Fruit fly (Drosophila melanogaster) whole organism, pupa: ENCODE data around the gene CG5191.

Source experiments
- CG10348 ChIP-seq: fragments of 200-800 bp; sonication (Bioruptor generic); IDR thresholded peaks from 2 replicates; pipeline ENCODE4 v1.3.6; 2022; ENCODE audit warnings: missing biosample characterization, missing genetic modification characterization
- CG13204 ChIP-seq: fragments of 200-800 bp; sonication (Bioruptor generic); optimal IDR thresholded peaks from 2 replicates; lab custom pipeline; 2018; ENCODE audit warnings: missing biosample characterization, mild to moderate bottlenecking, missing genetic modification characterization, moderate library complexity
- CG14655 ChIP-seq: fragments of 200-800 bp; sonication (Bioruptor generic); optimal IDR thresholded peaks from 3 replicates; lab custom pipeline; 2017; ENCODE audit warnings: mild to moderate bottlenecking, missing biosample characterization, missing genetic modification reagents, missing genetic modification characterization
- CG15710 ChIP-seq: fragments of 200-800 bp; sonication (Bioruptor generic); optimal IDR thresholded peaks from 2 replicates; lab custom pipeline; 2018; ENCODE audit warnings: missing biosample characterization, mild to moderate bottlenecking, missing genetic modification characterization, moderate library complexity
- CG32121 ChIP-seq: fragments of 200-800 bp; sonication (Bioruptor generic); IDR thresholded peaks from 2 replicates; pipeline ENCODE4 v1.3.6; 2022; ENCODE audit warnings: missing biosample characterization, missing genetic modification characterization
- CG4496 ChIP-seq: fragments of 200-800 bp; sonication (Bioruptor generic); IDR thresholded peaks from 3 replicates; pipeline ENCODE4 v1.3.6; 2022; ENCODE audit warnings: missing biosample characterization, missing genetic modification characterization
- CG8301 ChIP-seq: fragments of 200-800 bp; sonication (Bioruptor generic); optimal IDR thresholded peaks from 2 replicates; lab custom pipeline; 2018; ENCODE audit warnings: missing biosample characterization, mild to moderate bottlenecking, missing genetic modification characterization
- CG9948 ChIP-seq: fragments of 200-800 bp; sonication (Bioruptor generic); optimal IDR thresholded peaks from 2 replicates; lab custom pipeline; 2018; ENCODE audit warnings: missing biosample characterization, mild to moderate bottlenecking, missing genetic modification characterization, moderate library complexity
- EcR ChIP-seq: fragments of 200-800 bp; sonication (Bioruptor generic); optimal IDR thresholded peaks from 3 replicates; lab custom pipeline; 2019; ENCODE audit warnings: missing biosample characterization, missing genetic modification characterization, mild to moderate bottlenecking, moderate library complexity, missing genetic modification reagents
- Pif1A ChIP-seq: fragments of 200-800 bp; sonication (Bioruptor generic); optimal IDR thresholded peaks from 3 replicates; lab custom pipeline; 2016; ENCODE audit warnings: missing biosample characterization, missing genetic modification characterization
- Pif1B ChIP-seq: fragments of 200-800 bp; sonication (Bioruptor generic); optimal IDR thresholded peaks from 3 replicates; lab custom pipeline; 2016; ENCODE audit warnings: missing biosample characterization, missing genetic modification characterization
- gl ChIP-seq: fragments of 200-800 bp; sonication (Bioruptor generic); optimal IDR thresholded peaks from 2 replicates; lab custom pipeline; 2018; ENCODE audit warnings: missing biosample characterization, mild to moderate bottlenecking, missing genetic modification characterization
- rn ChIP-seq: fragments of 200-800 bp; sonication (Bioruptor generic); IDR thresholded peaks from 2 replicates; pipeline ENCODE4 v1.3.6; 2022; ENCODE audit warnings: missing biosample characterization, missing genetic modification characterization

DNA sequence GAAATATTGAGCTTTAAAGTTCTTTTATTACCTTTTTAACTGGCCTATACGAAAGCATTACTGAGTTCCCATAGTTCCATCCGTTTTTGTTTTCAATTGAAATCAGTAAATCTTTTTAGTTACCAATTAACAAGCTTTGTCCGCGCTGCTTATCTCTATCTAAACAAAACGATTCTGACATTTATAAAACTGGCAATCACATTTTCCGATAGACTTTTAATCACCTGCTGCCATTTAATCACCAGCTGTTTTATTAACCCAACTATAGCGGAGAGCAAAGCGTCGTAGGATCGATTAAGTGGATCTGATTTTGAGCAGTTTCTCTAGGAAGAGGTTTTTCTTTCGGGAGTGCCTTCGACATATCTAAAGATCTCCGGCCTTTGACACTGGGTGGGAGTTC is 41.9 kb downstream of the CG5191 start:
- TF ChIP-seq Pif1B (GFP tag; lab: Kevin White, UChicago) (no peak), CG14655 (no peak), CG15710 (tag; lab: Kevin White, UChicago) (no peak), CG8301 (tag; lab: Kevin White, UChicago) (no peak), EcR (GFP tag; lab: Kevin White, UChicago) (no peak), CG32121 (GFP tag; lab: Robert Waterston, UW) (no peak), gl (tag; lab: Kevin White, UChicago) (no peak), Pif1A (GFP tag; lab: Kevin White, UChicago) (no peak), rn (GFP tag; lab: Robert Waterston, UW) (no peak), CG9948 (no peak), CG10348 (GFP tag; lab: Robert Waterston, UW) (no peak), CG13204 (GFP tag; lab: Kevin White, UChicago) (no peak), CG4496 (GFP tag; lab: Robert Waterston, UW) (no peak)
